Worm (Caenorhabditis elegans) whole organism, L1 larva: ENCODE measurements around the gene hlh-10.

Experiments
- C04F5.9 ChIP-seq: sonication (generic microtip); optimal IDR thresholded peaks from 2 replicates; lab custom pipeline; 2016; ENCODE audit warnings: missing genetic modification characterization, missing compliant biosample characterization
- C16A3.4 ChIP-seq: fragments of 150-350 bp; optimal IDR thresholded peaks from 2 replicates; lab custom pipeline; 2014; ENCODE audit warnings: missing biosample characterization, missing genetic modification characterization
- F16B12.6 ChIP-seq: fragments of 150-350 bp; optimal IDR thresholded peaks from 2 replicates; lab custom pipeline; 2014; ENCODE audit warnings: missing biosample characterization, missing genetic modification characterization
- Y116A8C.19 ChIP-seq: sonication (generic microtip); optimal IDR thresholded peaks from 2 replicates; lab custom pipeline; 2016; ENCODE audit warnings: missing compliant biosample characterization, missing genetic modification characterization, borderline replicate concordance
- aha-1 ChIP-seq: fragments of 150-350 bp; optimal IDR thresholded peaks from 2 replicates; lab custom pipeline; 2014; ENCODE audit warnings: missing biosample characterization, missing genetic modification characterization
- ama-1 ChIP-seq: fragments of 150-350 bp; optimal IDR thresholded peaks from 2 replicates; lab custom pipeline; 2014
- blmp-1 ChIP-seq: fragments of 150-350 bp; optimal IDR thresholded peaks from 2 replicates; lab custom pipeline; 2014; ENCODE audit warnings: missing biosample characterization, missing genetic modification characterization
- ceh-90 ChIP-seq: sonication (generic microtip); optimal IDR thresholded peaks from 2 replicates; lab custom pipeline; 2016; ENCODE audit warnings: missing genetic modification characterization, missing compliant biosample characterization
- dpl-1 ChIP-seq, 3 experiments: fragments of 150-350 bp in 2 of 3; sonication (generic microtip) in 1 of 3; optimal IDR thresholded peaks; 2 replicates each; lab custom pipeline; 2014 to 2017; ENCODE audit warnings: missing biosample characterization in 3 of 3, missing genetic modification characterization in 3 of 3, missing genetic modification reagents in 3 of 3
- dsc-1 ChIP-seq: sonication (generic microtip); optimal IDR thresholded peaks from 2 replicates; lab custom pipeline; 2016; ENCODE audit warnings: mild to moderate bottlenecking, missing genetic modification characterization, missing compliant biosample characterization
- efl-3 ChIP-seq: fragments of 200-800 bp; sonication (Bioruptor generic); optimal IDR thresholded peaks from 2 replicates; lab custom pipeline; 2018; ENCODE audit warnings: mild to moderate bottlenecking, missing genetic modification characterization, missing compliant biosample characterization
- elt-2 ChIP-seq: sonication (generic microtip); optimal IDR thresholded peaks from 2 replicates; lab custom pipeline; 2016; ENCODE audit warnings: missing genetic modification characterization, mild to moderate bottlenecking, inconsistent platforms, missing compliant biosample characterization, missing genetic modification reagents
- ets-5 ChIP-seq: fragments of 200-800 bp; sonication (Bioruptor generic); IDR thresholded peaks from 2 replicates; pipeline ENCODE4 v1.3.6; 2022; ENCODE audit warnings: missing genetic modification characterization, missing compliant biosample characterization
- fkh-8 ChIP-seq: sonication (generic microtip); optimal IDR thresholded peaks from 2 replicates; lab custom pipeline; 2016; ENCODE audit warnings: mild to moderate bottlenecking, missing genetic modification characterization, missing compliant biosample characterization
- fos-1 ChIP-seq: fragments of 150-350 bp; optimal IDR thresholded peaks from 2 replicates; lab custom pipeline; 2014; ENCODE audit warnings: missing biosample characterization, missing genetic modification characterization
- grh-1 ChIP-seq: fragments of 200-800 bp; sonication (Bioruptor generic); IDR thresholded peaks from 2 replicates; pipeline ENCODE4 v1.3.6; 2022; ENCODE audit warnings: missing genetic modification reagents, missing genetic modification characterization, missing compliant biosample characterization
- hlh-17 ChIP-seq: fragments of 200-800 bp; sonication (Bioruptor generic); optimal IDR thresholded peaks from 2 replicates; lab custom pipeline; 2018; ENCODE audit warnings: missing genetic modification characterization, mild to moderate bottlenecking, missing compliant biosample characterization, moderate library complexity, borderline replicate concordance
- hpl-2 ChIP-seq: fragments of 150-350 bp; optimal IDR thresholded peaks from 2 replicates; lab custom pipeline; 2014; ENCODE audit warnings: missing biosample characterization, missing genetic modification reagents, missing genetic modification characterization
- isw-1 ChIP-seq: fragments of 200-800 bp; sonication (Bioruptor generic); IDR thresholded peaks from 2 replicates; pipeline ENCODE4 v1.3.6; 2022; ENCODE audit warnings: missing genetic modification characterization, missing compliant biosample characterization
- jun-1 ChIP-seq: fragments of 150-350 bp; optimal IDR thresholded peaks from 2 replicates; lab custom pipeline; 2014; ENCODE audit warnings: missing biosample characterization, missing genetic modification reagents, missing genetic modification characterization
- lin-13 ChIP-seq: fragments of 150-350 bp; optimal IDR thresholded peaks from 2 replicates; lab custom pipeline; 2014; ENCODE audit warnings: missing biosample characterization, missing genetic modification reagents, missing genetic modification characterization
- lin-14 ChIP-seq: fragments of 200-800 bp; sonication (Bioruptor generic); optimal IDR thresholded peaks from 2 replicates; lab custom pipeline; 2018; ENCODE audit warnings: mild to moderate bottlenecking, missing genetic modification characterization, moderate library complexity, missing compliant biosample characterization
- lin-15B ChIP-seq: fragments of 150-350 bp; sonication (generic microtip); optimal IDR thresholded peaks from 3 replicates; lab custom pipeline; 2014; ENCODE audit warnings: missing biosample characterization, missing genetic modification characterization
- lin-39 ChIP-seq: fragments of 150-350 bp; optimal IDR thresholded peaks from 2 replicates; lab custom pipeline; 2014; ENCODE audit warnings: missing biosample characterization, missing genetic modification reagents, missing genetic modification characterization
- lir-3 ChIP-seq: sonication (generic microtip); optimal IDR thresholded peaks from 2 replicates; lab custom pipeline; 2016; ENCODE audit warnings: mild to moderate bottlenecking, missing genetic modification characterization, moderate library complexity, missing compliant biosample characterization; ENCODE audit not compliant: poor library complexity
- lsy-2 ChIP-seq, 2 experiments: fragments of 150-350 bp; optimal IDR thresholded peaks; 2 replicates each; lab custom pipeline; 2014; ENCODE audit warnings: missing biosample characterization in 2 of 2, missing genetic modification characterization in 2 of 2
- mab-9 ChIP-seq: fragments of 200-800 bp; sonication (Bioruptor generic); IDR thresholded peaks from 2 replicates; pipeline ENCODE4 v1.3.6; 2022; ENCODE audit warnings: missing genetic modification reagents, missing genetic modification characterization, missing compliant biosample characterization
- mep-1 ChIP-seq: fragments of 150-350 bp; optimal IDR thresholded peaks from 2 replicates; lab custom pipeline; 2014; ENCODE audit warnings: missing biosample characterization, missing genetic modification characterization
- nhr-12 ChIP-seq: sonication (generic microtip); optimal IDR thresholded peaks from 2 replicates; lab custom pipeline; 2017; ENCODE audit warnings: missing biosample characterization, missing genetic modification characterization
- nhr-19 ChIP-seq: fragments of 200-800 bp; sonication (Bioruptor generic); conservative IDR thresholded peaks from 2 replicates; pipeline ENCODE4 v1.3.6; 2022; ENCODE audit warnings: missing genetic modification characterization, missing compliant biosample characterization
- nhr-20 ChIP-seq: sonication (generic microtip); optimal IDR thresholded peaks from 2 replicates; lab custom pipeline; 2016; ENCODE audit warnings: mild to moderate bottlenecking, missing genetic modification characterization, missing compliant biosample characterization
- nhr-237 ChIP-seq: fragments of 150-350 bp; optimal IDR thresholded peaks from 2 replicates; lab custom pipeline; 2014; ENCODE audit warnings: missing biosample characterization, missing genetic modification characterization
- nhr-28 ChIP-seq: fragments of 150-350 bp; optimal IDR thresholded peaks from 2 replicates; lab custom pipeline; 2014; ENCODE audit warnings: missing biosample characterization, missing genetic modification characterization
- nhr-47 ChIP-seq: sonication (generic microtip); optimal IDR thresholded peaks from 2 replicates; lab custom pipeline; 2016; ENCODE audit warnings: mild to moderate bottlenecking, missing genetic modification characterization, moderate library complexity, missing compliant biosample characterization
- nhr-76 ChIP-seq: sonication (generic microtip); optimal IDR thresholded peaks from 2 replicates; lab custom pipeline; 2017; ENCODE audit warnings: missing biosample characterization, missing genetic modification characterization
- nhr-77 ChIP-seq: fragments of 150-350 bp; optimal IDR thresholded peaks from 2 replicates; lab custom pipeline; 2014; ENCODE audit warnings: missing biosample characterization, missing genetic modification characterization
- pag-3 ChIP-seq: sonication (generic microtip); optimal IDR thresholded peaks from 2 replicates; lab custom pipeline; 2017; ENCODE audit warnings: missing genetic modification characterization, mild to moderate bottlenecking, missing compliant biosample characterization, antibody characterized with exemption, borderline replicate concordance; ENCODE audit not compliant: insufficient read depth
- pax-3 ChIP-seq: fragments of 200-800 bp; sonication (Bioruptor generic); optimal IDR thresholded peaks from 2 replicates; lab custom pipeline; 2018; ENCODE audit warnings: mild to moderate bottlenecking, missing genetic modification characterization, moderate library complexity, missing compliant biosample characterization
- pqm-1 ChIP-seq: sonication (generic microtip); optimal IDR thresholded peaks from 3 replicates; lab custom pipeline; 2017; ENCODE audit warnings: missing biosample characterization, missing genetic modification characterization
- skn-1 ChIP-seq: fragments of 150-350 bp; optimal IDR thresholded peaks from 2 replicates; lab custom pipeline; 2014; ENCODE audit warnings: missing biosample characterization, missing genetic modification characterization
- snpc-4 ChIP-seq: fragments of 150-350 bp; optimal IDR thresholded peaks from 2 replicates; lab custom pipeline; 2014; ENCODE audit warnings: missing biosample characterization, missing genetic modification characterization
- sox-4 ChIP-seq: sonication (generic microtip); optimal IDR thresholded peaks from 2 replicates; lab custom pipeline; 2016; ENCODE audit warnings: missing genetic modification characterization, missing compliant biosample characterization
- sptf-1 ChIP-seq: fragments of 150-350 bp; optimal IDR thresholded peaks from 2 replicates; lab custom pipeline; 2014; ENCODE audit warnings: missing biosample characterization, missing genetic modification characterization
- swsn-7 ChIP-seq: sonication (generic microtip); optimal IDR thresholded peaks from 2 replicates; lab custom pipeline; 2016; ENCODE audit warnings: missing genetic modification characterization, missing compliant biosample characterization
- tlp-1 ChIP-seq: fragments of 150-350 bp; optimal IDR thresholded peaks from 2 replicates; lab custom pipeline; 2014; ENCODE audit warnings: missing biosample characterization, missing genetic modification characterization
- unc-130 ChIP-seq: fragments of 150-350 bp; optimal IDR thresholded peaks from 2 replicates; lab custom pipeline; 2017; ENCODE audit warnings: missing biosample characterization, missing genetic modification characterization, inconsistent platforms
- unc-30 ChIP-seq: sonication (generic microtip); optimal IDR thresholded peaks from 2 replicates; lab custom pipeline; 2017; ENCODE audit warnings: missing biosample characterization, missing genetic modification characterization
- unc-62 ChIP-seq: fragments of 150-350 bp; optimal IDR thresholded peaks from 2 replicates; lab custom pipeline; 2014; ENCODE audit warnings: missing biosample characterization, missing genetic modification reagents, missing genetic modification characterization
- unc-98 ChIP-seq: fragments of 200-800 bp; sonication (Bioruptor generic); IDR thresholded peaks from 2 replicates; pipeline ENCODE4 v1.3.6; 2022; ENCODE audit warnings: missing genetic modification characterization, missing compliant biosample characterization
- xbp-1 ChIP-seq: sonication (generic microtip); optimal IDR thresholded peaks from 2 replicates; lab custom pipeline; 2016; ENCODE audit warnings: missing genetic modification characterization, missing compliant biosample characterization
- zag-1 ChIP-seq: fragments of 150-350 bp; optimal IDR thresholded peaks from 2 replicates; lab custom pipeline; 2014; ENCODE audit warnings: missing biosample characterization, missing genetic modification characterization
- ztf-11 ChIP-seq, 2 experiments: sonication (generic microtip); optimal IDR thresholded peaks; 2 replicates each; lab custom pipeline; 2016 to 2017; ENCODE audit warnings: missing genetic modification characterization in 2 of 2, missing biosample characterization in 1 of 2, missing compliant biosample characterization in 1 of 2
- ztf-4 ChIP-seq: fragments of 150-350 bp; optimal IDR thresholded peaks from 2 replicates; lab custom pipeline; 2014; ENCODE audit warnings: missing biosample characterization, missing genetic modification characterization

hlh-10 gene

ce11 chrV:9273587-9273986 is 8.4 kb downstream of the hlh-10 start (continued):
- TF ChIP-seq F16B12.6 (tag; lab: Kevin White, UChicago): no peak
- no peak for TF ChIP-seq fos-1 (tag; lab: Kevin White, UChicago)
- no peak for TF ChIP-seq skn-1 (tag; lab: Kevin White, UChicago)
- TF ChIP-seq xbp-1: peak; percentile 54
- peak; percentile 36 for TF ChIP-seq C16A3.4 (tag; lab: Kevin White, UChicago)

- no peak for TF ChIP-seq ceh-90
- no peak for TF ChIP-seq lin-39 (tag; lab: Kevin White, UChicago)
- no peak for TF ChIP-seq unc-130
- TF ChIP-seq ets-5 (GFP tag; lab: Robert Waterston, UW): no peak
- peak; percentile 54 for TF ChIP-seq fkh-8
- TF ChIP-seq hlh-17 (GFP tag; lab: Kevin White, UChicago): no peak
- no peak for TF ChIP-seq nhr-19 (GFP tag; lab: Robert Waterston, UW)
- no peak for TF ChIP-seq C04F5.9 (tag; lab: Kevin White, UChicago)
- TF ChIP-seq nhr-20 (tag; lab: Kevin White, UChicago): peak; percentile 3
- TF ChIP-seq hpl-2 (GFP tag; lab: Kevin White, UChicago): no peak
- no peak for TF ChIP-seq grh-1
- no peak for TF ChIP-seq Y116A8C.19 (tag; lab: Kevin White, UChicago)
- TF ChIP-seq skn-1 (tag; lab: Kevin White, UChicago): no peak
- no peak for TF ChIP-seq nhr-76 (tag; lab: Kevin White, UChicago)
- no peak for TF ChIP-seq nhr-12 (tag; lab: Kevin White, UChicago)
- no peak for TF ChIP-seq jun-1 (tag; lab: Kevin White, UChicago)
- no peak for TF ChIP-seq ztf-4 (tag; lab: Kevin White, UChicago)
- TF ChIP-seq aha-1 (tag; lab: Kevin White, UChicago): no peak
- no peak for TF ChIP-seq lin-13 (GFP tag; lab: Kevin White, UChicago)
- no peak for TF ChIP-seq pag-3 (tag; lab: Kevin White, UChicago)
- TF ChIP-seq nhr-47 (tag; lab: Kevin White, UChicago): no peak
- peak; percentile 19 for TF ChIP-seq sox-4 (tag; lab: Kevin White, UChicago)
- no peak for TF ChIP-seq sptf-1
- no peak for TF ChIP-seq mep-1 (tag; lab: Kevin White, UChicago)
- no peak for TF ChIP-seq dpl-1 (GFP tag; optimal IDR thresholded peaks at IDR 0.05; lab: Kevin White, UChicago)
- no peak for TF ChIP-seq lin-15B (tag; lab: Kevin White, UChicago)
- TF ChIP-seq pqm-1 (tag; lab: Kevin White, UChicago): no peak
- TF ChIP-seq swsn-7 (tag; lab: Kevin White, UChicago): no peak
- peak; percentile 57 for TF ChIP-seq pax-3 (tag; lab: Kevin White, UChicago)
- peak; percentile 31 for TF ChIP-seq lin-14
- no peak for TF ChIP-seq unc-98 (GFP tag; lab: Robert Waterston, UW)
- TF ChIP-seq ztf-11 (tag; optimal IDR thresholded peaks at IDR 0.05; lab: Kevin White, UChicago): no peak
- no peak for TF ChIP-seq isw-1 (GFP tag; lab: Robert Waterston, UW)
- TF ChIP-seq dsc-1: peak; percentile 73
- no peak for TF ChIP-seq efl-3 (GFP tag; lab: Kevin White, UChicago)
- no peak for TF ChIP-seq mab-9 (GFP tag; lab: Robert Waterston, UW)
- TF ChIP-seq unc-30 (tag; lab: Kevin White, UChicago): no peak
- TF ChIP-seq lsy-2 (tag; optimal IDR thresholded peaks at IDR 0.05; lab: Kevin White, UChicago): no peak
- TF ChIP-seq unc-62 (GFP tag; lab: Kevin White, UChicago): no peak
- no peak for TF ChIP-seq zag-1
- no peak for TF ChIP-seq elt-2 (tag; lab: Kevin White, UChicago)
- TF ChIP-seq nhr-237 (tag; lab: Kevin White, UChicago): no peak
- TF ChIP-seq ama-1: no peak
- no peak for TF ChIP-seq snpc-4 (tag; lab: Kevin White, UChicago)
- TF ChIP-seq nhr-28 (tag; lab: Kevin White, UChicago): no peak
- no peak for TF ChIP-seq lir-3
- no peak for TF ChIP-seq C16A3.4 (tag; lab: Kevin White, UChicago)
- no peak for TF ChIP-seq nhr-77 (tag; lab: Kevin White, UChicago)
- TF ChIP-seq blmp-1: no peak
- TF ChIP-seq tlp-1: no peak
These were observed 9.4 kb downstream of the hlh-10 start for ce11 chrV:9272624-9273023.
